Worm (Caenorhabditis elegans): ENCODE data around the gene lep-2.

The lep-2 gene

ce11 chrIV:1035108-1035507 is 43.0 kb downstream of the lep-2 start:
- TF ChIP-seq W03F9.2 (tag; optimal IDR thresholded peaks at IDR 0.05) (peak; percentile 33), him-1 (tag; optimal IDR thresholded peaks at IDR 0.05) (no peak)

- TF ChIP-seq W03F9.2 (tag; optimal IDR thresholded peaks at IDR 0.05) (no peak), dao-5 (tag; optimal IDR thresholded peaks at IDR 0.05) (no peak), him-1 (tag; optimal IDR thresholded peaks at IDR 0.05) (no peak)
Measured at ce11 chrIV:1038516-1038915, 46.4 kb downstream of the lep-2 start.

DNA sequence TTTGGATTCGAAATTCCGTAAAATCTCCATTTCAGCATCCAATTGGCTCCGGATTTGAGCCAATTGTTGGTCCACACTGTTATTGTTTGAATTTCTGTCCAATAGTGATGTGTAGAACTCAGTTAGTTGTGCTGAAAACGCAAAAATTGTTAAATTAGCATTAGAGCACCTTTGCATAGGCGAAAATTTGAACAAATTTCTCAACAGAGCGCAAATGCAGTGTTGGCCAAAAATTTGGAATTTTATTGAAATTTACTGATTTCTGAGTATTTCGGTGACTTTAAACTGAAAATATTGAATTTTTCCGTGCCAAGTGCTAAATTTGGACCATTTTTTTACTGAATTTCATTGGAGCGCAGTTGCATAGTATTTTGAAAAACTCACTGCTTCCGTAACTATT is 48.5 kb downstream of the lep-2 start:
- TF ChIP-seq him-1 (tag; optimal IDR thresholded peaks at IDR 0.05) (no peak), W03F9.2 (tag; optimal IDR thresholded peaks at IDR 0.05) (no peak), dao-5 (tag; optimal IDR thresholded peaks at IDR 0.05) (no peak)

- TF ChIP-seq him-1 (tag; optimal IDR thresholded peaks at IDR 0.05): no peak
Measured at ce11 chrIV:1044287-1044686, 52.2 kb downstream of the lep-2 start, which contains the start of gene Y55F3AM.11. Y55F3AM.11 (minus strand) TSS chrIV:1044387.

- TF ChIP-seq dao-5 (tag; optimal IDR thresholded peaks at IDR 0.05): no peak
- no peak for TF ChIP-seq him-1 (tag; optimal IDR thresholded peaks at IDR 0.05)
- TF ChIP-seq W03F9.2 (tag; optimal IDR thresholded peaks at IDR 0.05): no peak
Measured at ce11 chrIV:1045683-1046082, 53.6 kb downstream of the lep-2 start, which contains the start of gene srx-12. srx-12 (plus strand) TSS chrIV:1045983.

DNA sequence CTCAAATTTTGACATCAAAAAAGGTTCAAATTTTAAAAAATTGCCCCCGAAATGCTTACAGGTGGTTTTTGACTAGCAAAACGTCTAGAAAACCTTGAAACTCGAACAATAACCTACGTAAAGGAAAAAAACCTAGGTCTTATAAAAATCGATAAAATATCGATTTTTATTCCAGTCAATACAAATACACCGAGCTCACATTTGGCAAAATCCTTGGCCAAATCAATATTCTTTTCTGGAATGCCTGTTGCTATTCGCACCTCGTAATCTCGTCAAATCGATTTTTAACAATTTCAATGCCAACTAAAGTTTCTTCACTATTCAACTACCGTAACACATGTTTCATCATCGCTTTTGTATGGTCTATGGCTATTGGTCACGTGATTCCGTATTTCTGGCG is 54.9 kb downstream of the lep-2 start:
- TF ChIP-seq W03F9.2 (tag; optimal IDR thresholded peaks at IDR 0.05) (no peak), dao-5 (tag; optimal IDR thresholded peaks at IDR 0.05) (no peak), him-1 (tag; optimal IDR thresholded peaks at IDR 0.05) (no peak)

Measured in whole organism, L4/young adult.